Fruit fly (Drosophila melanogaster) whole organism, embryonic: ENCODE measurements around the gene pyd.

Experiments
- Antp ChIP-seq: fragments of 200-800 bp; sonication (Bioruptor generic); optimal IDR thresholded peaks from 3 replicates; lab custom pipeline; 2016; ENCODE audit warnings: missing biosample characterization, missing genetic modification characterization
- Atf-2 ChIP-seq: fragments of 200-800 bp; sonication (Bioruptor generic); optimal IDR thresholded peaks from 2 replicates; lab custom pipeline; 2016; ENCODE audit warnings: missing biosample characterization, missing genetic modification characterization
- B-H1 ChIP-seq: fragments of 200-800 bp; sonication (Bioruptor generic); IDR thresholded peaks from 3 replicates; pipeline ENCODE4 v1.3.6; 2022; ENCODE audit warnings: missing biosample characterization, missing genetic modification characterization
- CG10543 ChIP-seq: fragments of 200-800 bp; sonication (Bioruptor generic); optimal IDR thresholded peaks from 3 replicates; lab custom pipeline; 2017; ENCODE audit warnings: missing biosample characterization, mild to moderate bottlenecking, missing genetic modification characterization, moderate library complexity
- CG12071 ChIP-seq: fragments of 200-800 bp; sonication (Bioruptor generic); optimal IDR thresholded peaks from 3 replicates; lab custom pipeline; 2018; ENCODE audit warnings: missing biosample characterization, mild to moderate bottlenecking, missing genetic modification characterization
- CG12219 ChIP-seq: fragments of 200-800 bp; sonication (Bioruptor generic); optimal IDR thresholded peaks from 3 replicates; lab custom pipeline; 2018; ENCODE audit warnings: missing biosample characterization, mild to moderate bottlenecking, missing genetic modification characterization
- CG14667 ChIP-seq: fragments of 200-800 bp; sonication (Bioruptor generic); IDR thresholded peaks from 2 replicates; pipeline ENCODE4 v1.3.6; 2022; ENCODE audit warnings: missing biosample characterization, missing genetic modification characterization
- CG16863 ChIP-seq: fragments of 200-800 bp; sonication (Bioruptor generic); optimal IDR thresholded peaks from 3 replicates; lab custom pipeline; 2016; ENCODE audit warnings: missing biosample characterization, missing genetic modification characterization
- CG18599 ChIP-seq: fragments of 200-800 bp; sonication (Bioruptor generic); optimal IDR thresholded peaks from 3 replicates; lab custom pipeline; 2017; ENCODE audit warnings: missing biosample characterization, missing genetic modification characterization, mild to moderate bottlenecking, moderate library complexity, missing genetic modification reagents
- CG18764 ChIP-seq: fragments of 200-800 bp; sonication (Bioruptor generic); optimal IDR thresholded peaks from 3 replicates; lab custom pipeline; 2016; ENCODE audit warnings: missing biosample characterization, missing genetic modification characterization
- CG2889 ChIP-seq: fragments of 200-800 bp; sonication (Bioruptor generic); IDR thresholded peaks from 3 replicates; pipeline ENCODE4 v1.3.6; 2022; ENCODE audit warnings: missing biosample characterization, missing genetic modification characterization
- CG30020 ChIP-seq: fragments of 200-800 bp; optimal IDR thresholded peaks from 2 replicates; lab custom pipeline; 2019; ENCODE audit warnings: missing biosample characterization, mild to moderate bottlenecking, missing genetic modification characterization, moderate library complexity
- CG3163 ChIP-seq: fragments of 200-800 bp; sonication (Bioruptor generic); optimal IDR thresholded peaks from 3 replicates; lab custom pipeline; 2016; ENCODE audit warnings: missing biosample characterization, missing genetic modification characterization
- CG43689 ChIP-seq: fragments of 200-800 bp; sonication (Bioruptor generic); IDR thresholded peaks from 2 replicates; pipeline ENCODE4 v1.3.6; 2022; ENCODE audit warnings: missing biosample characterization, missing genetic modification characterization
- CG7745 ChIP-seq: fragments of 200-800 bp; sonication (Bioruptor generic); optimal IDR thresholded peaks from 2 replicates; lab custom pipeline; 2018; ENCODE audit warnings: missing biosample characterization, mild to moderate bottlenecking, missing genetic modification characterization, moderate library complexity
- CG7839 ChIP-seq: fragments of 200-800 bp; sonication (Bioruptor generic); optimal IDR thresholded peaks from 3 replicates; lab custom pipeline; 2018; ENCODE audit warnings: missing biosample characterization, mild to moderate bottlenecking, missing genetic modification characterization, moderate library complexity
- CG9609 ChIP-seq: fragments of 200-800 bp; sonication (Bioruptor generic); optimal IDR thresholded peaks from 3 replicates; lab custom pipeline; 2016; ENCODE audit warnings: missing biosample characterization, missing genetic modification characterization
- D ChIP-seq, 2 experiments: fragments of 200-800 bp in 1 of 2; fragments of >200 bp in 1 of 2; sonication (Bioruptor generic) in 1 of 2; optimal IDR thresholded peaks; 2 replicates in 1 of 2; 3 replicates in 1 of 2; lab custom pipeline; 2017; ENCODE audit warnings: mild to moderate bottlenecking in 1 of 2, missing biosample characterization in 1 of 2, missing genetic modification characterization in 1 of 2, missing genetic modification reagents in 1 of 2
- Eip74EF ChIP-seq, 2 experiments: fragments of 200-800 bp in 1 of 2; fragments of >200 bp in 1 of 2; sonication (Bioruptor generic) in 1 of 2; optimal IDR thresholded peaks; 2 replicates each; lab custom pipeline; 2017 to 2019; ENCODE audit warnings: missing biosample characterization in 2 of 2, missing genetic modification characterization in 2 of 2, mild to moderate bottlenecking in 1 of 2, moderate library complexity in 1 of 2
- HmgD ChIP-seq: fragments of 200-800 bp; sonication (Bioruptor generic); optimal IDR thresholded peaks from 3 replicates; lab custom pipeline; 2016; ENCODE audit warnings: missing biosample characterization, missing genetic modification characterization
- MESR4 ChIP-seq: fragments of 200-800 bp; sonication (Bioruptor generic); optimal IDR thresholded peaks from 2 replicates; lab custom pipeline; 2018; ENCODE audit warnings: missing biosample characterization, mild to moderate bottlenecking, missing genetic modification characterization, moderate library complexity
- NFAT ChIP-seq: fragments of 200-800 bp; sonication (Bioruptor generic); IDR thresholded peaks from 2 replicates; pipeline ENCODE4 v1.3.6; 2022; ENCODE audit warnings: missing biosample characterization, missing genetic modification characterization
- Sox100B ChIP-seq: fragments of 200-800 bp; sonication (Bioruptor generic); optimal IDR thresholded peaks from 3 replicates; lab custom pipeline; 2018; ENCODE audit warnings: missing biosample characterization, mild to moderate bottlenecking, missing genetic modification characterization
- Spps ChIP-seq: fragments of 200-800 bp; sonication (Bioruptor generic); optimal IDR thresholded peaks from 2 replicates; lab custom pipeline; 2018; ENCODE audit warnings: missing biosample characterization, mild to moderate bottlenecking, missing genetic modification characterization
- Sry-β ChIP-seq: fragments of 200-800 bp; sonication (Bioruptor generic); optimal IDR thresholded peaks from 2 replicates; lab custom pipeline; 2018; ENCODE audit warnings: missing biosample characterization, mild to moderate bottlenecking, missing genetic modification characterization, moderate library complexity
- Trl ChIP-seq, 3 experiments: fragments of >200 bp in 2 of 3; fragments of 200-800 bp in 1 of 3; sonication (Bioruptor generic) in 1 of 3; optimal IDR thresholded peaks; 2 replicates in 1 of 3; 3 replicates in 2 of 3; lab custom pipeline; 2016 to 2017; ENCODE audit warnings: missing biosample characterization in 1 of 3, missing genetic modification characterization in 1 of 3
- bcd ChIP-seq: fragments of 200-800 bp; sonication (Bioruptor generic); optimal IDR thresholded peaks from 2 replicates; lab custom pipeline; 2017; ENCODE audit warnings: missing biosample characterization, mild to moderate bottlenecking, missing genetic modification characterization
- br ChIP-seq: fragments of >200 bp; optimal IDR thresholded peaks from 2 replicates; lab custom pipeline; 2017
- bsh ChIP-seq, 2 experiments: fragments of 200-800 bp; sonication (Bioruptor generic); optimal IDR thresholded peaks; 2 replicates each; lab custom pipeline; 2017 to 2018; ENCODE audit warnings: mild to moderate bottlenecking in 2 of 2, missing biosample characterization in 2 of 2, missing genetic modification characterization in 2 of 2, moderate library complexity in 1 of 2
- cas ChIP-seq: fragments of 200-800 bp; sonication (Bioruptor generic); IDR thresholded peaks from 2 replicates; pipeline ENCODE4 v1.3.6; 2022; ENCODE audit warnings: missing biosample characterization, missing genetic modification characterization
- dimm ChIP-seq: fragments of 200-800 bp; sonication (Bioruptor generic); IDR thresholded peaks from 2 replicates; pipeline ENCODE4 v1.3.6; 2022; ENCODE audit warnings: missing biosample characterization, missing genetic modification characterization
- gcm2 ChIP-seq: fragments of 200-800 bp; sonication (Bioruptor generic); optimal IDR thresholded peaks from 2 replicates; lab custom pipeline; 2016; ENCODE audit warnings: missing biosample characterization, missing genetic modification characterization
- gem ChIP-seq: fragments of 200-800 bp; sonication (Bioruptor generic); optimal IDR thresholded peaks from 2 replicates; lab custom pipeline; 2019; ENCODE audit warnings: missing biosample characterization, mild to moderate bottlenecking, missing genetic modification characterization, moderate library complexity
- gt ChIP-seq: fragments of 200-800 bp; sonication (Bioruptor generic); IDR thresholded peaks from 2 replicates; pipeline ENCODE4 v1.3.6; 2022; ENCODE audit warnings: missing biosample characterization, missing genetic modification characterization
- hb ChIP-seq: fragments of 200-800 bp; sonication (Bioruptor generic); IDR thresholded peaks from 3 replicates; pipeline ENCODE4 v1.3.6; 2022; ENCODE audit warnings: missing biosample characterization, missing genetic modification characterization; ENCODE audit not compliant: partially characterized antibody
- lbe ChIP-seq: fragments of 200-800 bp; sonication (Bioruptor generic); optimal IDR thresholded peaks from 2 replicates; lab custom pipeline; 2016; ENCODE audit warnings: missing biosample characterization, mild to moderate bottlenecking, missing genetic modification characterization
- mam ChIP-seq: fragments of 200-800 bp; sonication (Bioruptor generic); optimal IDR thresholded peaks from 3 replicates; lab custom pipeline; 2016; ENCODE audit warnings: missing biosample characterization, missing genetic modification characterization
- mirr ChIP-seq: fragments of 200-800 bp; sonication (Bioruptor generic); optimal IDR thresholded peaks from 3 replicates; lab custom pipeline; 2018; ENCODE audit warnings: missing biosample characterization, mild to moderate bottlenecking, missing genetic modification characterization
- nom ChIP-seq: fragments of 200-800 bp; sonication (Bioruptor generic); optimal IDR thresholded peaks from 2 replicates; lab custom pipeline; 2017; ENCODE audit warnings: missing biosample characterization, missing genetic modification characterization, mild to moderate bottlenecking, moderate library complexity, missing genetic modification reagents
- pan ChIP-seq, 4 experiments: fragments of >200 bp in 3 of 4; fragments of 200-800 bp in 1 of 4; sonication (Bioruptor generic) in 1 of 4; optimal IDR thresholded peaks in 3 of 4; IDR thresholded peaks in 1 of 4; 2 replicates each; pipeline versions ENCODE4 v1.3.6 to Lab custom; 2017 to 2022; ENCODE audit warnings: missing biosample characterization in 2 of 4, missing genetic modification characterization in 2 of 4, mixed read lengths in 1 of 4
- peb ChIP-seq: fragments of 200-800 bp; sonication (Bioruptor generic); IDR thresholded peaks from 2 replicates; pipeline ENCODE4 v1.3.6; 2022; ENCODE audit warnings: missing biosample characterization, missing genetic modification characterization
- pfk ChIP-seq: fragments of 200-800 bp; sonication (Bioruptor generic); optimal IDR thresholded peaks from 2 replicates; lab custom pipeline; 2018; ENCODE audit warnings: missing biosample characterization, mild to moderate bottlenecking, missing genetic modification characterization, moderate library complexity
- pum ChIP-seq: fragments of 200-800 bp; sonication (Bioruptor generic); optimal IDR thresholded peaks from 2 replicates; lab custom pipeline; 2016; ENCODE audit warnings: missing biosample characterization, missing genetic modification characterization
- run ChIP-seq: fragments of 200-800 bp; sonication (Bioruptor generic); optimal IDR thresholded peaks from 3 replicates; lab custom pipeline; 2018; ENCODE audit warnings: missing biosample characterization, mild to moderate bottlenecking, missing genetic modification characterization
- schlank ChIP-seq: fragments of 200-800 bp; sonication (Bioruptor generic); optimal IDR thresholded peaks from 2 replicates; lab custom pipeline; 2018; ENCODE audit warnings: missing biosample characterization, mild to moderate bottlenecking, missing genetic modification characterization
- sr ChIP-seq: fragments of 200-800 bp; sonication (Bioruptor generic); IDR thresholded peaks from 3 replicates; pipeline ENCODE4 v1.3.6; 2022; ENCODE audit warnings: missing biosample characterization, missing genetic modification characterization
- tgo ChIP-seq: fragments of 200-800 bp; sonication (Bioruptor generic); IDR thresholded peaks from 3 replicates; pipeline ENCODE4 v1.3.6; 2022; ENCODE audit warnings: missing biosample characterization, missing genetic modification characterization
- vnd ChIP-seq: fragments of 200-800 bp; sonication (Bioruptor generic); IDR thresholded peaks from 3 replicates; pipeline ENCODE4 v1.3.6; 2022; ENCODE audit warnings: missing biosample characterization, missing genetic modification characterization; ENCODE audit not compliant: partially characterized antibody

Gene pyd

DNA sequence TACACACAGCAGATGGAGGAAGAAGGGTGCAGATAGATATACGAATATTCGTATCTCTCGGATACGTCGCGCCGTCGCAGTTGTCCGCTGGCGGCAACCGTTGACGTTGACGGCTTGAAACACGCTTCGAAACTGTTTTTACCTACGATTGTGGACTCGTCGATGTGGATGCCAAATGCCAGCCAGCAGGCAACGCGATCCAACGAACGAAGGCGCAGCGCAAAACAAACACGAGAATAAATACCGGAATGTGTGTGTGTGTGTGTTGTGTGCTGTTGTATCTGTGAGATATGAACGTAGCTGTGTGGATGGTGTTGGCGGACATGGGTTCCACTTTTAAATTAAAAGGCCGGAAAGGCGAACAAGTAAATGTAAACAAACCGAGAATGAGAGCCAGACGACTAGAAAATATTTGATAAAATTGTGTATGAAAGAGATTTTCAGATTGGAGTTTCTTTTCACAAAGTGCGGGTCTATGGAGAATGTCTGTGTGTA, 85.5 kb downstream of the pyd start (continued):
- peak; percentile 23 for TF ChIP-seq lbe (GFP tag; lab: Kevin White, UChicago)
- TF ChIP-seq peb = no peak
- peak; percentile 63 for TF ChIP-seq CG12219 (GFP tag; lab: Kevin White, UChicago)
- no peak for TF ChIP-seq mam (GFP tag; lab: Kevin White, UChicago)
- TF ChIP-seq CG7745 = peak; percentile 70
- peak; percentile 23; the same call in 1 of the 3 replicates for TF ChIP-seq tgo (GFP tag; lab: Robert Waterston, UW)
- TF ChIP-seq pfk (GFP tag; lab: Kevin White, UChicago) = peak; percentile 64
- peak; percentile 20 for TF ChIP-seq bcd (GFP tag; lab: Kevin White, UChicago)
- no peak for TF ChIP-seq br (lab: Kevin White, UChicago)
- TF ChIP-seq pum (GFP tag; lab: Kevin White, UChicago) = no peak
- no peak for TF ChIP-seq gt (GFP tag; lab: Robert Waterston, UW)
- TF ChIP-seq CG9609 (GFP tag; lab: Kevin White, UChicago) = no peak
- no peak for TF ChIP-seq CG30020 (tag; lab: Kevin White, UChicago)
- no peak for TF ChIP-seq CG43689
- TF ChIP-seq CG7839 (tag; lab: Kevin White, UChicago) = peak; percentile 28
- TF ChIP-seq gcm2 (GFP tag; lab: Kevin White, UChicago) = peak; percentile 33
- no peak for TF ChIP-seq Atf-2
- no peak for TF ChIP-seq CG2889
- peak; percentile 48 for TF ChIP-seq run (tag; lab: Kevin White, UChicago)
- TF ChIP-seq gem (tag; lab: Kevin White, UChicago) = no peak
- TF ChIP-seq Sry-β (GFP tag; lab: Kevin White, UChicago) = no peak
- peak in 1 of 2 experiments; percentile 63 for TF ChIP-seq bsh (GFP tag; optimal IDR thresholded peaks at IDR 0.05; lab: Kevin White, UChicago)
- TF ChIP-seq vnd (GFP tag; lab: Robert Waterston, UW) = no peak
- no peak for TF ChIP-seq hb (GFP tag; lab: Robert Waterston, UW)
- TF ChIP-seq MESR4 = peak; percentile 31
- TF ChIP-seq CG12071 (GFP tag; lab: Kevin White, UChicago) = peak; percentile 80
- TF ChIP-seq CG18764 (GFP tag; lab: Kevin White, UChicago) = peak; percentile 45
- peak in 1 of 2 experiments; percentile 78 for TF ChIP-seq Eip74EF (GFP tag; optimal IDR thresholded peaks at IDR 0.05; lab: Kevin White, UChicago)
- TF ChIP-seq Spps (tag; lab: Kevin White, UChicago) = peak; percentile 18
- TF ChIP-seq mirr = peak; percentile 83
- TF ChIP-seq pan (optimal IDR thresholded peaks at IDR 0.05; lab: Kevin White, UChicago) = no peak
- peak in 1 of 2 experiments; percentile 48 for TF ChIP-seq pan (GFP tag; optimal IDR thresholded peaks at IDR 0.05 in 1 of 2, IDR thresholded peaks at IDR 0.05 in 1 of 2)
- peak; percentile 10 for TF ChIP-seq HmgD
- peak; percentile 76 for TF ChIP-seq schlank (tag; lab: Kevin White, UChicago)
- TF ChIP-seq CG16863 (GFP tag; lab: Kevin White, UChicago) = peak; percentile 50
- no peak for TF ChIP-seq CG14667 (GFP tag; lab: Robert Waterston, UW)
- TF ChIP-seq Trl (optimal IDR thresholded peaks at IDR 0.05; lab: Kevin White, UChicago) = peak in 1 of 2 experiments; percentile 28
- peak; percentile 39 for TF ChIP-seq Trl (GFP tag; optimal IDR thresholded peaks at IDR 0.05; lab: Kevin White, UChicago)
- peak; percentile 25 for TF ChIP-seq Sox100B (GFP tag; lab: Kevin White, UChicago)
- TF ChIP-seq sr (GFP tag; lab: Robert Waterston, UW) = peak; percentile 4; the same call in 1 of the 3 replicates
- TF ChIP-seq dimm (GFP tag; lab: Robert Waterston, UW) = no peak
- TF ChIP-seq CG10543 (GFP tag; lab: Kevin White, UChicago) = peak; percentile 85
- no peak; the same call in 2 of the 3 replicates for TF ChIP-seq B-H1 (GFP tag; lab: Robert Waterston, UW)
- TF ChIP-seq NFAT = no peak
- peak; percentile 57 for TF ChIP-seq CG18599
- TF ChIP-seq CG3163 (GFP tag; lab: Kevin White, UChicago) = peak; percentile 52
- TF ChIP-seq nom (GFP tag; lab: Kevin White, UChicago) = peak; percentile 75
- TF ChIP-seq D (optimal IDR thresholded peaks at IDR 0.05; lab: Kevin White, UChicago) = peak; percentile 36
- no peak for TF ChIP-seq D (GFP tag; optimal IDR thresholded peaks at IDR 0.05; lab: Kevin White, UChicago)
- no peak for TF ChIP-seq cas
- TF ChIP-seq Antp (GFP tag; lab: Kevin White, UChicago) = peak; percentile 20
